Fruit fly (Drosophila melanogaster) whole organism, prepupa: Measurements from ENCODE around the gene Aos1.

Source experiments
- Blimp-1 ChIP-seq: fragments of 200-800 bp; sonication (Bioruptor generic); optimal IDR thresholded peaks from 3 replicates; lab custom pipeline; 2017; ENCODE audit warnings: missing biosample characterization, missing genetic modification characterization, mild to moderate bottlenecking, moderate library complexity, missing genetic modification reagents
- CG10631 ChIP-seq: fragments of 200-800 bp; sonication (Bioruptor generic); optimal IDR thresholded peaks from 2 replicates; lab custom pipeline; 2016; ENCODE audit warnings: missing biosample characterization, missing genetic modification characterization
- CG10669 ChIP-seq: fragments of 200-800 bp; sonication (Bioruptor generic); optimal IDR thresholded peaks from 3 replicates; lab custom pipeline; 2018; ENCODE audit warnings: missing biosample characterization, mild to moderate bottlenecking, missing genetic modification characterization, moderate library complexity
- CG11294 ChIP-seq: fragments of 200-800 bp; sonication (Bioruptor generic); IDR thresholded peaks from 2 replicates; pipeline ENCODE4 v1.3.6; 2022; ENCODE audit warnings: missing biosample characterization, missing genetic modification characterization
- CG11762 ChIP-seq: fragments of 200-800 bp; sonication (Bioruptor generic); optimal IDR thresholded peaks from 3 replicates; lab custom pipeline; 2016; ENCODE audit warnings: missing biosample characterization, missing genetic modification characterization; ENCODE audit not compliant: insufficient read depth
- CG11902 ChIP-seq: fragments of 200-800 bp; sonication (Bioruptor generic); optimal IDR thresholded peaks from 3 replicates; lab custom pipeline; 2016; ENCODE audit warnings: missing biosample characterization, missing genetic modification characterization
- CG15336 ChIP-seq: fragments of 200-800 bp; sonication (Bioruptor generic); IDR thresholded peaks from 2 replicates; pipeline ENCODE4 v1.3.6; 2022; ENCODE audit warnings: missing biosample characterization, missing genetic modification characterization
- CG1621 ChIP-seq: fragments of 200-800 bp; sonication (Bioruptor generic); optimal IDR thresholded peaks from 3 replicates; lab custom pipeline; 2018; ENCODE audit warnings: missing biosample characterization, mild to moderate bottlenecking, missing genetic modification characterization
- CG32006 ChIP-seq: fragments of 200-800 bp; sonication (Bioruptor generic); optimal IDR thresholded peaks from 3 replicates; lab custom pipeline; 2017; ENCODE audit warnings: missing biosample characterization, mild to moderate bottlenecking, missing genetic modification characterization
- CG34406 ChIP-seq: fragments of 200-800 bp; sonication (Bioruptor generic); optimal IDR thresholded peaks from 3 replicates; lab custom pipeline; 2016; ENCODE audit warnings: missing biosample characterization, missing genetic modification characterization
- CG3919 ChIP-seq: fragments of 200-800 bp; sonication (Bioruptor generic); optimal IDR thresholded peaks from 3 replicates; lab custom pipeline; 2016; ENCODE audit warnings: missing biosample characterization, missing genetic modification characterization
- CG6163 ChIP-seq: fragments of 200-800 bp; sonication (Bioruptor generic); IDR thresholded peaks from 3 replicates; pipeline ENCODE4 v1.3.6; 2022; ENCODE audit warnings: missing biosample characterization, missing genetic modification characterization
- CG6808 ChIP-seq: fragments of 200-800 bp; sonication (Bioruptor generic); optimal IDR thresholded peaks from 3 replicates; lab custom pipeline; 2017; ENCODE audit warnings: missing biosample characterization, missing genetic modification characterization, mild to moderate bottlenecking, moderate library complexity, missing genetic modification reagents
- CG6854 ChIP-seq: fragments of 200-800 bp; sonication (Bioruptor generic); optimal IDR thresholded peaks from 2 replicates; lab custom pipeline; 2017; ENCODE audit warnings: missing biosample characterization, mild to moderate bottlenecking, missing genetic modification characterization
- CG8119 ChIP-seq: fragments of 200-800 bp; sonication (Bioruptor generic); IDR thresholded peaks from 3 replicates; pipeline ENCODE4 v1.3.6; 2022; ENCODE audit warnings: missing biosample characterization, missing genetic modification characterization
- CG8319 ChIP-seq: fragments of 200-800 bp; sonication (Bioruptor generic); optimal IDR thresholded peaks from 3 replicates; lab custom pipeline; 2016; ENCODE audit warnings: missing biosample characterization, missing genetic modification characterization
- CG9139 ChIP-seq: fragments of 200-800 bp; sonication (Bioruptor generic); optimal IDR thresholded peaks from 3 replicates; lab custom pipeline; 2017; ENCODE audit warnings: missing biosample characterization, mild to moderate bottlenecking, missing genetic modification characterization
- Eip75B ChIP-seq: fragments of 200-800 bp; sonication (Bioruptor generic); optimal IDR thresholded peaks from 3 replicates; lab custom pipeline; 2016; ENCODE audit warnings: missing biosample characterization, missing genetic modification characterization
- Eip78C ChIP-seq: fragments of 200-800 bp; sonication (Bioruptor generic); peaks from one replicate; lab custom pipeline; 2016; ENCODE audit warnings: missing biosample characterization, missing genetic modification characterization
- Eip93F ChIP-seq: fragments of 200-800 bp; sonication (Bioruptor generic); optimal IDR thresholded peaks from 2 replicates; lab custom pipeline; 2016; ENCODE audit warnings: missing biosample characterization, mild to moderate bottlenecking, missing genetic modification characterization
- Ets96B ChIP-seq: fragments of 200-800 bp; optimal IDR thresholded peaks from 2 replicates; lab custom pipeline; 2019; ENCODE audit warnings: missing biosample characterization, mild to moderate bottlenecking, missing genetic modification characterization, moderate library complexity
- Gug ChIP-seq: fragments of 200-800 bp; sonication (Bioruptor generic); IDR thresholded peaks from 2 replicates; pipeline ENCODE4 v1.3.6; 2022; ENCODE audit warnings: missing biosample characterization, missing genetic modification characterization
- Hr39 ChIP-seq: fragments of 200-800 bp; sonication (Bioruptor generic); optimal IDR thresholded peaks from 2 replicates; lab custom pipeline; 2016; ENCODE audit warnings: missing biosample characterization, missing genetic modification characterization
- Lpt ChIP-seq: fragments of 200-800 bp; sonication (Bioruptor generic); optimal IDR thresholded peaks from 3 replicates; lab custom pipeline; 2016; ENCODE audit warnings: missing biosample characterization, missing genetic modification characterization
- Met ChIP-seq: fragments of 200-800 bp; sonication (Bioruptor generic); optimal IDR thresholded peaks from 3 replicates; lab custom pipeline; 2016; ENCODE audit warnings: missing biosample characterization, missing genetic modification characterization
- OdsH ChIP-seq: fragments of 200-800 bp; sonication (Bioruptor generic); optimal IDR thresholded peaks from 3 replicates; lab custom pipeline; 2016; ENCODE audit warnings: missing biosample characterization, missing genetic modification characterization
- Smox ChIP-seq: fragments of 200-800 bp; sonication (Bioruptor generic); optimal IDR thresholded peaks from 3 replicates; lab custom pipeline; 2016; ENCODE audit warnings: missing biosample characterization, missing genetic modification characterization
- Sox102F ChIP-seq: fragments of 200-800 bp; sonication (Bioruptor generic); optimal IDR thresholded peaks from 2 replicates; lab custom pipeline; 2016; ENCODE audit warnings: missing biosample characterization, mild to moderate bottlenecking, missing genetic modification characterization
- cyc ChIP-seq: fragments of 200-800 bp; sonication (Bioruptor generic); optimal IDR thresholded peaks from 3 replicates; lab custom pipeline; 2016; ENCODE audit warnings: missing biosample characterization, missing genetic modification characterization
- dac ChIP-seq: fragments of 200-800 bp; sonication (Bioruptor generic); optimal IDR thresholded peaks from 2 replicates; lab custom pipeline; 2017; ENCODE audit warnings: missing biosample characterization, mild to moderate bottlenecking, missing genetic modification characterization
- dsx ChIP-seq: fragments of 200-800 bp; optimal IDR thresholded peaks from 3 replicates; lab custom pipeline; 2019; ENCODE audit warnings: missing biosample characterization, mild to moderate bottlenecking, missing genetic modification characterization, moderate library complexity; ENCODE audit not compliant: poor library complexity, severe bottlenecking
- eg ChIP-seq: fragments of 200-800 bp; sonication (Bioruptor generic); IDR thresholded peaks from 3 replicates; pipeline ENCODE4 v1.3.6; 2022; ENCODE audit warnings: missing biosample characterization, missing genetic modification characterization
- esn ChIP-seq: fragments of 200-800 bp; sonication (Bioruptor generic); optimal IDR thresholded peaks from 2 replicates; lab custom pipeline; 2016; ENCODE audit warnings: missing biosample characterization, mild to moderate bottlenecking, missing genetic modification characterization, moderate library complexity
- fd85E ChIP-seq: fragments of 200-800 bp; sonication (Bioruptor generic); optimal IDR thresholded peaks from 3 replicates; lab custom pipeline; 2016; ENCODE audit warnings: missing biosample characterization, missing genetic modification characterization
- net ChIP-seq: fragments of 200-800 bp; sonication (Bioruptor generic); optimal IDR thresholded peaks from 3 replicates; lab custom pipeline; 2016; ENCODE audit warnings: missing biosample characterization, missing genetic modification characterization
- salr ChIP-seq, 2 experiments: fragments of 200-800 bp; sonication (Bioruptor generic); optimal IDR thresholded peaks; 3 replicates each; lab custom pipeline; 2016 to 2018; ENCODE audit warnings: missing biosample characterization in 2 of 2, missing genetic modification characterization in 2 of 2, mild to moderate bottlenecking in 1 of 2
- spab ChIP-seq: fragments of 200-800 bp; sonication (Bioruptor generic); optimal IDR thresholded peaks from 2 replicates; lab custom pipeline; 2017; ENCODE audit warnings: missing biosample characterization, mild to moderate bottlenecking, missing genetic modification characterization, missing genetic modification reagents
- ss ChIP-seq, 2 experiments: fragments of 200-800 bp; sonication (Bioruptor generic); optimal IDR thresholded peaks; 2 replicates in 1 of 2; 3 replicates in 1 of 2; lab custom pipeline; 2017 to 2018; ENCODE audit warnings: mild to moderate bottlenecking in 2 of 2, missing biosample characterization in 2 of 2, missing genetic modification characterization in 2 of 2, moderate library complexity in 1 of 2
- svp ChIP-seq: fragments of 200-800 bp; sonication (Bioruptor generic); peaks from one replicate; lab custom pipeline; 2016; ENCODE audit warnings: missing biosample characterization, missing genetic modification characterization
- topi ChIP-seq: fragments of 200-800 bp; sonication (Bioruptor generic); optimal IDR thresholded peaks from 3 replicates; lab custom pipeline; 2016; ENCODE audit warnings: missing biosample characterization, missing genetic modification characterization
- vri ChIP-seq: fragments of 200-800 bp; sonication (Bioruptor generic); optimal IDR thresholded peaks from 3 replicates; lab custom pipeline; 2016; ENCODE audit warnings: missing biosample characterization, mild to moderate bottlenecking, missing genetic modification characterization

Gene Aos1

DNA sequence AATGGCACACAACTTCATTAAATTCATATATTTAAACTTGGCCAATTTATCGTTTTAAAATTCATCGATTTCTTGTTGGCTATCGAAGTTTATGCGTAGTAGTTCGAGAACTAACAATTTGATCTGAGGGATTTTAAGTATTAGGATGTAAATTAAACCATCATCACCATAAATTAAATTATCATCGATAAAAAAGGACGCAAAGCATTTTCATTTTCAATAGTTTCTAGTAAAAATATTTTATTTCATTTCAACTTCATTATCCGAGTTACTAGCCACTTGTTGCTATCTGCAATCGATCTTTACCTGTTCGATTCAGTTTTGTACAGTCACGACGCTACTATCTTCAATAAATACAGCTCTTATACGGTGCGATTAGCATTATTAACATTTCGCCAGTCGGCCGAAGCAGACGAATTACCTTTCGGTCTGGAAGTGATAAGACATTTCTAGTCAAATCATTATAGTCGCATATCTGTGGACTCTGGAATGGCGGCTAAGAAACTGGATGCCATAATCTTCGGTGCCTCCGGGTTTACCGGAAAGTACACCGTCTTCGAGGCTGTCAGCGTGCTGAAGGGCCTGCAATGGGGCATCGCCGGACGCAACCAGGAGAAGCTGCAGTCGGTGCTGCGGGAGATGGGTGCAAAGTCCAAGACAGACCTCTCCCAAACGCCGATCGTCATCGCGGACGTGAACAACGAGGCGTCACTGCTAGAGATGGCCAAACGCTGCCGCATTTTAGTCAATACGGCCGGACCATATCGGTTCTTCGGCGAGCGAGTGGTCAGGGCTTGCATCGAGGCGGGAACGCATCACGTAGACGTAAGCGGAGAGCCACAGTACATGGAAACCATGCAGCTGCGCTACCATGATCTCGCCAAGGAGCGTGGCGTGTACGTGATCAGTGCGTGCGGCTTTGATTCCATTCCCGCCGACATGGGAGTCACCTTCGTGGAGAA, 27.1 kb downstream of the Aos1 start, which contains the start of gene CG5167 (continued):
- TF ChIP-seq topi, result peak; percentile 24
- TF ChIP-seq net (GFP tag; lab: Kevin White, UChicago), result peak; percentile 76
- TF ChIP-seq esn (GFP tag; lab: Kevin White, UChicago), result peak; percentile 63
- TF ChIP-seq Lpt (GFP tag; lab: Kevin White, UChicago), result peak; percentile 9
- peak; percentile 42; the same call in 1 of the 2 replicates for TF ChIP-seq CG15336 (GFP tag; lab: Robert Waterston, UW)
- no peak for TF ChIP-seq CG11294 (GFP tag; lab: Robert Waterston, UW)
- TF ChIP-seq CG3919 (GFP tag; lab: Kevin White, UChicago), result peak; percentile 43
- no peak for TF ChIP-seq Smox (GFP tag; lab: Kevin White, UChicago)
- TF ChIP-seq Ets96B (tag; lab: Kevin White, UChicago), result peak; percentile 25
- peak; percentile 2 for TF ChIP-seq dsx (GFP tag; lab: Kevin White, UChicago)
- TF ChIP-seq CG9139 (GFP tag; lab: Kevin White, UChicago), result peak; percentile 87
- TF ChIP-seq vri (GFP tag; lab: Kevin White, UChicago), result peak; percentile 16
- peak; percentile 61 for TF ChIP-seq CG1621 (tag; lab: Kevin White, UChicago)
- peak; percentile 54 for TF ChIP-seq spab (GFP tag; lab: Kevin White, UChicago)
- peak; percentile 59 for TF ChIP-seq CG6854
- TF ChIP-seq Eip75B (GFP tag; lab: Kevin White, UChicago), result peak; percentile 46
- TF ChIP-seq CG32006 (GFP tag; lab: Kevin White, UChicago), result no peak

DNA sequence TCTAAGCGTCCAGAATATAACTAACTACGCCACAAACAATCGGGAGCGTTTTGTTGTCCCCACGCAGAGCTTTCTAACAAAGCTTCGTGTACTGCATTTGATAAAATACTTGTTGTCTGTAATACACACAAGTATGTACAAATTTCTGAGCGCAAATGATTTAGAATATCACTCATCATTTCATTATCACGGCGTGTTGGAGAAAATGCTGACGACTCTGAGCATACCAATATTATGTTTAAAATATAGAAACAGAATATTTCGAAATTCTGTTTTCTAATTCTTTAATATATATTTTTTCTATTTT, 27.7 kb downstream of the Aos1 start, which contains the start of gene Cyp9f2:
TSS of gene Cyp9f2 (minus strand) at position 101 of the 307 bp plus-strand sequence.
- TF ChIP-seq CG32006 (GFP tag; lab: Kevin White, UChicago) (no peak), Gug (GFP tag; lab: Robert Waterston, UW) (no peak), CG34406 (GFP tag; lab: Kevin White, UChicago) (no peak), ss (GFP tag; optimal IDR thresholded peaks at IDR 0.05; lab: Kevin White, UChicago) (no peak), CG8119 (GFP tag; lab: Robert Waterston, UW) (no peak), CG3919 (GFP tag; lab: Kevin White, UChicago) (no peak), CG11762 (GFP tag; lab: Kevin White, UChicago) (no peak), Eip93F (GFP tag; lab: Kevin White, UChicago) (no peak)
- TF ChIP-seq, all 60 proteins: peak for 0

- TF ChIP-seq CG10631 (GFP tag; lab: Kevin White, UChicago) (no peak), CG34406 (GFP tag; lab: Kevin White, UChicago) (no peak), Sox102F (GFP tag; lab: Kevin White, UChicago) (no peak), CG9139 (GFP tag; lab: Kevin White, UChicago) (no peak), Eip93F (GFP tag; lab: Kevin White, UChicago) (peak; percentile 26), CG8119 (GFP tag; lab: Robert Waterston, UW) (no peak), dsx (GFP tag; lab: Kevin White, UChicago) (no peak), vri (GFP tag; lab: Kevin White, UChicago) (peak; percentile 18)
Observed at dm6 chr3R:12405134-12405533, 28.5 kb downstream of the Aos1 start.

- TF ChIP-seq CG11762 (GFP tag; lab: Kevin White, UChicago) (peak; percentile 99), svp (GFP tag; lab: Kevin White, UChicago) (peak; percentile 99), eg (GFP tag; lab: Robert Waterston, UW) (peak; percentile 98), vri (GFP tag; lab: Kevin White, UChicago) (peak; percentile 95), Eip78C (GFP tag; lab: Kevin White, UChicago) (peak; percentile 99), CG8119 (GFP tag; lab: Robert Waterston, UW) (peak; percentile 94), CG10631 (GFP tag; lab: Kevin White, UChicago) (peak; percentile 91), Blimp-1 (peak; percentile 93), OdsH (GFP tag; lab: Kevin White, UChicago) (peak; percentile 95), cyc (GFP tag; lab: Kevin White, UChicago) (peak; percentile 99), spab (GFP tag; lab: Kevin White, UChicago) (peak; percentile 98), CG10669 (peak; percentile 96), dac (peak; percentile 86), Met (peak; percentile 97), CG11902 (peak; percentile 96), fd85E (GFP tag; lab: Kevin White, UChicago) (peak; percentile 97), CG8319 (GFP tag; lab: Kevin White, UChicago) (peak; percentile 94), CG6808 (peak; percentile 95), Hr39 (peak; percentile 94), salr (GFP tag; optimal IDR thresholded peaks at IDR 0.05; lab: Kevin White, UChicago) (peak in 1 of 2 experiments; percentile 94), CG1621 (tag; lab: Kevin White, UChicago) (peak; percentile 94), CG6163 (GFP tag; lab: Robert Waterston, UW) (peak; percentile 100)
Observed at dm6 chr3R:12402935-12403334, 30.7 kb downstream of the Aos1 start.
